Fruit fly (Drosophila melanogaster) whole organism, embryonic: ENCODE measurements around the gene Cisd2.

Source experiments
- Abd-B ChIP-seq: fragments of 200-800 bp; sonication (Bioruptor generic); optimal IDR thresholded peaks from 2 replicates; lab custom pipeline; 2018; ENCODE audit warnings: missing biosample characterization, mild to moderate bottlenecking, missing genetic modification characterization, moderate library complexity
- CG10267 ChIP-seq: fragments of 200-800 bp; sonication (Bioruptor generic); optimal IDR thresholded peaks from 2 replicates; lab custom pipeline; 2018; ENCODE audit warnings: missing biosample characterization, mild to moderate bottlenecking, missing genetic modification characterization, moderate library complexity
- CG10431 ChIP-seq: fragments of 200-800 bp; sonication (Bioruptor generic); optimal IDR thresholded peaks from 3 replicates; lab custom pipeline; 2018; ENCODE audit warnings: missing biosample characterization, mild to moderate bottlenecking, missing genetic modification characterization
- CG10543 ChIP-seq: fragments of 200-800 bp; sonication (Bioruptor generic); optimal IDR thresholded peaks from 3 replicates; lab custom pipeline; 2017; ENCODE audit warnings: missing biosample characterization, mild to moderate bottlenecking, missing genetic modification characterization, moderate library complexity
- CG11093 ChIP-seq: fragments of 200-800 bp; sonication (Bioruptor generic); IDR thresholded peaks from 3 replicates; pipeline ENCODE4 v1.3.6; 2022; ENCODE audit warnings: missing biosample characterization, missing genetic modification characterization
- CG12236 ChIP-seq: fragments of 200-800 bp; sonication (Bioruptor generic); optimal IDR thresholded peaks from 2 replicates; lab custom pipeline; 2016; ENCODE audit warnings: missing biosample characterization, missing genetic modification characterization
- CG13287 ChIP-seq: fragments of 200-800 bp; sonication (Bioruptor generic); IDR thresholded peaks from 2 replicates; pipeline ENCODE4 v1.3.6; 2022; ENCODE audit warnings: missing biosample characterization, missing genetic modification characterization; ENCODE audit not compliant: partially characterized antibody
- CG14667 ChIP-seq: fragments of 200-800 bp; sonication (Bioruptor generic); IDR thresholded peaks from 2 replicates; pipeline ENCODE4 v1.3.6; 2022; ENCODE audit warnings: missing biosample characterization, missing genetic modification characterization
- CG14965 ChIP-seq: fragments of 200-800 bp; sonication (Bioruptor generic); optimal IDR thresholded peaks from 2 replicates; lab custom pipeline; 2016; ENCODE audit warnings: missing biosample characterization, missing genetic modification characterization, borderline replicate concordance
- CG15073 ChIP-seq: fragments of 200-800 bp; sonication (Bioruptor generic); optimal IDR thresholded peaks from 2 replicates; lab custom pipeline; 2016; ENCODE audit warnings: missing biosample characterization, missing genetic modification characterization
- CG15269 ChIP-seq: fragments of 200-800 bp; sonication (Bioruptor generic); optimal IDR thresholded peaks from 2 replicates; lab custom pipeline; 2018; ENCODE audit warnings: missing biosample characterization, mild to moderate bottlenecking, missing genetic modification characterization, moderate library complexity
- CG1529 ChIP-seq: fragments of 200-800 bp; sonication (Bioruptor generic); optimal IDR thresholded peaks from 3 replicates; lab custom pipeline; 2018; ENCODE audit warnings: missing biosample characterization, missing genetic modification characterization
- CG1602 ChIP-seq: fragments of 200-800 bp; sonication (Bioruptor generic); optimal IDR thresholded peaks from 3 replicates; lab custom pipeline; 2016; ENCODE audit warnings: missing biosample characterization, missing genetic modification characterization
- CG18476 ChIP-seq: fragments of 200-800 bp; sonication (Bioruptor generic); optimal IDR thresholded peaks from 2 replicates; lab custom pipeline; 2016; ENCODE audit warnings: missing biosample characterization, mild to moderate bottlenecking, missing genetic modification characterization
- CG18764 ChIP-seq: fragments of 200-800 bp; sonication (Bioruptor generic); optimal IDR thresholded peaks from 3 replicates; lab custom pipeline; 2016; ENCODE audit warnings: missing biosample characterization, missing genetic modification characterization
- CG2875 ChIP-seq: fragments of 200-800 bp; sonication (Bioruptor generic); optimal IDR thresholded peaks from 2 replicates; lab custom pipeline; 2017; ENCODE audit warnings: missing biosample characterization, mild to moderate bottlenecking, missing genetic modification characterization, missing genetic modification reagents
- CG31441 ChIP-seq: fragments of 200-800 bp; sonication (Bioruptor generic); IDR thresholded peaks from 2 replicates; pipeline ENCODE4 v1.3.6; 2022; ENCODE audit warnings: missing biosample characterization, missing genetic modification characterization
- CG34224 ChIP-seq: fragments of 200-800 bp; sonication (Bioruptor generic); IDR thresholded peaks from 3 replicates; pipeline ENCODE4 v1.3.6; 2022; ENCODE audit warnings: missing biosample characterization, missing genetic modification characterization; ENCODE audit not compliant: partially characterized antibody
- CG4360 ChIP-seq: fragments of 200-800 bp; sonication (Bioruptor generic); IDR thresholded peaks from 2 replicates; pipeline ENCODE4 v1.3.6; 2022; ENCODE audit warnings: missing biosample characterization, missing genetic modification characterization
- CG4707 ChIP-seq: fragments of 200-800 bp; sonication (Bioruptor generic); optimal IDR thresholded peaks from 2 replicates; lab custom pipeline; 2018; ENCODE audit warnings: missing biosample characterization, mild to moderate bottlenecking, missing genetic modification characterization, moderate library complexity
- CG6254 ChIP-seq: fragments of 200-800 bp; sonication (Bioruptor generic); optimal IDR thresholded peaks from 3 replicates; lab custom pipeline; 2017; ENCODE audit warnings: mild to moderate bottlenecking, missing biosample characterization, missing genetic modification reagents, missing genetic modification characterization
- CG6272 ChIP-seq: fragments of 200-800 bp; sonication (Bioruptor generic); IDR thresholded peaks from 2 replicates; pipeline ENCODE4 v1.3.6; 2022; ENCODE audit warnings: missing biosample characterization, missing genetic modification characterization
- CG7963 ChIP-seq: fragments of 200-800 bp; sonication (Bioruptor generic); IDR thresholded peaks from 3 replicates; pipeline ENCODE4 v1.3.6; 2022; ENCODE audit warnings: missing biosample characterization, missing genetic modification characterization; ENCODE audit not compliant: partially characterized antibody
- CG8388 ChIP-seq: fragments of 200-800 bp; sonication (Bioruptor generic); optimal IDR thresholded peaks from 2 replicates; lab custom pipeline; 2019; ENCODE audit warnings: missing biosample characterization, mild to moderate bottlenecking, missing genetic modification characterization, moderate library complexity
- D19B ChIP-seq: fragments of 200-800 bp; sonication (Bioruptor generic); optimal IDR thresholded peaks from 2 replicates; lab custom pipeline; 2017; ENCODE audit warnings: missing biosample characterization, mild to moderate bottlenecking, missing genetic modification characterization
- Dfd ChIP-seq, 2 experiments: fragments of >200 bp; optimal IDR thresholded peaks; 2 replicates each; lab custom pipeline; 2017; ENCODE audit warnings: missing biosample characterization in 2 of 2, missing genetic modification characterization in 2 of 2
- Dp ChIP-seq: fragments of 200-800 bp; sonication (Bioruptor generic); optimal IDR thresholded peaks from 2 replicates; lab custom pipeline; 2018; ENCODE audit warnings: missing biosample characterization, mild to moderate bottlenecking, missing genetic modification characterization, moderate library complexity
- Hand ChIP-seq: fragments of 200-800 bp; sonication (Bioruptor generic); optimal IDR thresholded peaks from 2 replicates; lab custom pipeline; 2017; ENCODE audit warnings: mild to moderate bottlenecking, missing biosample characterization, missing genetic modification reagents, missing genetic modification characterization
- HmgD ChIP-seq: fragments of 200-800 bp; sonication (Bioruptor generic); optimal IDR thresholded peaks from 3 replicates; lab custom pipeline; 2016; ENCODE audit warnings: missing biosample characterization, missing genetic modification characterization
- Lpt ChIP-seq: fragments of >200 bp; optimal IDR thresholded peaks from 2 replicates; lab custom pipeline; 2018; ENCODE audit warnings: missing biosample characterization, missing genetic modification characterization
- Oli ChIP-seq: fragments of 200-800 bp; sonication (Bioruptor generic); optimal IDR thresholded peaks from 2 replicates; lab custom pipeline; 2018; ENCODE audit warnings: missing biosample characterization, mild to moderate bottlenecking, missing genetic modification characterization, moderate library complexity
- PHDP ChIP-seq: fragments of 200-800 bp; sonication (Bioruptor generic); optimal IDR thresholded peaks from 3 replicates; lab custom pipeline; 2018; ENCODE audit warnings: missing biosample characterization, mild to moderate bottlenecking, missing genetic modification characterization, moderate library complexity
- Stat92E ChIP-seq, 3 experiments: fragments of >200 bp in 2 of 3; fragments of 200-800 bp in 1 of 3; sonication (Bioruptor generic) in 1 of 3; optimal IDR thresholded peaks; 2 replicates each; lab custom pipeline; 2017 to 2019; ENCODE audit warnings: missing biosample characterization in 3 of 3, missing genetic modification characterization in 3 of 3, mild to moderate bottlenecking in 1 of 3, moderate library complexity in 1 of 3
- cas ChIP-seq: fragments of 200-800 bp; sonication (Bioruptor generic); IDR thresholded peaks from 2 replicates; pipeline ENCODE4 v1.3.6; 2022; ENCODE audit warnings: missing biosample characterization, missing genetic modification characterization
- caup ChIP-seq: fragments of 200-800 bp; sonication (Bioruptor generic); optimal IDR thresholded peaks from 3 replicates; lab custom pipeline; 2017; ENCODE audit warnings: missing biosample characterization, mild to moderate bottlenecking, missing genetic modification characterization, moderate library complexity; ENCODE audit not compliant: severe bottlenecking
- croc ChIP-seq: fragments of 200-800 bp; sonication (Bioruptor generic); conservative IDR thresholded peaks from 3 replicates; pipeline ENCODE4 v1.3.6; 2022; ENCODE audit warnings: missing biosample characterization, missing genetic modification characterization
- dan ChIP-seq: fragments of 200-800 bp; sonication (Bioruptor generic); IDR thresholded peaks from 2 replicates; pipeline ENCODE4 v1.3.6; 2022; ENCODE audit warnings: missing biosample characterization, missing genetic modification characterization
- dmrt99B ChIP-seq: fragments of 200-800 bp; sonication (Bioruptor generic); optimal IDR thresholded peaks from 2 replicates; lab custom pipeline; 2018; ENCODE audit warnings: missing biosample characterization, mild to moderate bottlenecking, missing genetic modification characterization, moderate library complexity
- grn ChIP-seq: fragments of 200-800 bp; sonication (Bioruptor generic); optimal IDR thresholded peaks from 3 replicates; lab custom pipeline; 2017; ENCODE audit warnings: missing biosample characterization, missing genetic modification characterization
- hbn ChIP-seq: fragments of 200-800 bp; sonication (Bioruptor generic); IDR thresholded peaks from 2 replicates; pipeline ENCODE4 v1.3.6; 2022; ENCODE audit warnings: missing biosample characterization, missing genetic modification characterization; ENCODE audit not compliant: partially characterized antibody
- hkb ChIP-seq, 2 experiments: fragments of 200-800 bp in 1 of 2; fragments of >200 bp in 1 of 2; sonication (Bioruptor generic) in 1 of 2; IDR thresholded peaks in 1 of 2; optimal IDR thresholded peaks in 1 of 2; 2 replicates each; pipeline versions ENCODE4 v1.3.6 to Lab custom; 2017 to 2022; ENCODE audit warnings: missing biosample characterization in 1 of 2, missing genetic modification characterization in 1 of 2
- klu ChIP-seq: fragments of 200-800 bp; sonication (Bioruptor generic); IDR thresholded peaks from 2 replicates; pipeline ENCODE4 v1.3.6; 2022; ENCODE audit warnings: missing biosample characterization, missing genetic modification characterization
- lbe ChIP-seq: fragments of 200-800 bp; sonication (Bioruptor generic); optimal IDR thresholded peaks from 2 replicates; lab custom pipeline; 2016; ENCODE audit warnings: missing biosample characterization, mild to moderate bottlenecking, missing genetic modification characterization
- pho ChIP-seq: fragments of 200-800 bp; sonication (Bioruptor generic); optimal IDR thresholded peaks from 2 replicates; lab custom pipeline; 2016; ENCODE audit warnings: missing biosample characterization, missing genetic modification characterization
- phol ChIP-seq: fragments of 200-800 bp; sonication (Bioruptor generic); optimal IDR thresholded peaks from 3 replicates; lab custom pipeline; 2018; ENCODE audit warnings: missing biosample characterization, mild to moderate bottlenecking, missing genetic modification characterization, moderate library complexity
- sima ChIP-seq: fragments of 200-800 bp; sonication (Bioruptor generic); optimal IDR thresholded peaks from 2 replicates; lab custom pipeline; 2016; ENCODE audit warnings: missing biosample characterization, missing genetic modification characterization
- sr ChIP-seq: fragments of 200-800 bp; sonication (Bioruptor generic); IDR thresholded peaks from 3 replicates; pipeline ENCODE4 v1.3.6; 2022; ENCODE audit warnings: missing biosample characterization, missing genetic modification characterization
- tgo ChIP-seq: fragments of 200-800 bp; sonication (Bioruptor generic); IDR thresholded peaks from 3 replicates; pipeline ENCODE4 v1.3.6; 2022; ENCODE audit warnings: missing biosample characterization, missing genetic modification characterization
- unpg ChIP-seq: fragments of 200-800 bp; sonication (Bioruptor generic); optimal IDR thresholded peaks from 3 replicates; lab custom pipeline; 2018; ENCODE audit warnings: missing biosample characterization, mild to moderate bottlenecking, missing genetic modification characterization, moderate library complexity

Gene Cisd2

dm6 chr3R:29219948-29220347 is 3.3 kb downstream of the Cisd2 start, which contains the start of gene eEF1gamma (continued):
- peak; percentile 85 for TF ChIP-seq croc (GFP tag; lab: Robert Waterston, UW)
- peak in 1 of 3 experiments; percentile 71 for TF ChIP-seq Stat92E (GFP tag; optimal IDR thresholded peaks at IDR 0.05; lab: Kevin White, UChicago)
- peak; percentile 91 for TF ChIP-seq CG6272
- TF ChIP-seq CG4360 = peak; percentile 72
- TF ChIP-seq sr = peak; percentile 96
- peak; percentile 93 for TF ChIP-seq tgo (GFP tag; lab: Robert Waterston, UW)
- peak; percentile 89 for TF ChIP-seq dmrt99B (tag; lab: Kevin White, UChicago)
- TF ChIP-seq CG31441 (GFP tag; lab: Robert Waterston, UW) = peak; percentile 95
- no peak for TF ChIP-seq Lpt (GFP tag; lab: Kevin White, UChicago)
- TF ChIP-seq CG8388 (GFP tag; lab: Kevin White, UChicago) = peak; percentile 90
- TF ChIP-seq phol (tag; lab: Kevin White, UChicago) = peak; percentile 97
- peak; percentile 92 for TF ChIP-seq CG13287 (GFP tag; lab: Robert Waterston, UW)
- TF ChIP-seq CG15073 (GFP tag; lab: Kevin White, UChicago) = peak; percentile 15
- TF ChIP-seq Oli = peak; percentile 90
- peak; percentile 89 for TF ChIP-seq CG18476 (GFP tag; lab: Kevin White, UChicago)
- TF ChIP-seq Hand (GFP tag; lab: Kevin White, UChicago) = peak; percentile 88
- TF ChIP-seq CG12236 (GFP tag; lab: Kevin White, UChicago) = peak; percentile 94
- peak; percentile 95 for TF ChIP-seq CG10431 (GFP tag; lab: Kevin White, UChicago)
- peak; percentile 92 for TF ChIP-seq CG6254 (GFP tag; lab: Kevin White, UChicago)
- peak; percentile 79 for TF ChIP-seq CG14965
- TF ChIP-seq hbn (GFP tag; lab: Robert Waterston, UW) = peak; percentile 89
- TF ChIP-seq CG2875 = peak; percentile 95
- TF ChIP-seq CG7963 (GFP tag; lab: Robert Waterston, UW) = peak; percentile 91
- peak; percentile 93 for TF ChIP-seq pho
- peak; percentile 53; the same call in 1 of the 3 replicates for TF ChIP-seq CG11093 (GFP tag; lab: Robert Waterston, UW)
- TF ChIP-seq HmgD (GFP tag; lab: Kevin White, UChicago) = peak; percentile 90
- TF ChIP-seq CG1529 (GFP tag; lab: Kevin White, UChicago) = peak; percentile 93
- TF ChIP-seq CG34224 (GFP tag; lab: Robert Waterston, UW) = peak; percentile 91
- peak; percentile 57 for TF ChIP-seq Abd-B (GFP tag; lab: Kevin White, UChicago)
- peak; percentile 83 for TF ChIP-seq CG14667 (GFP tag; lab: Robert Waterston, UW)
- TF ChIP-seq CG15269 (tag; lab: Kevin White, UChicago) = peak; percentile 92
- peak; percentile 75 for TF ChIP-seq CG1602 (GFP tag; lab: Kevin White, UChicago)
- TF ChIP-seq caup = peak; percentile 99
- peak; percentile 85 for TF ChIP-seq lbe
- peak; percentile 98 for TF ChIP-seq CG10543 (GFP tag; lab: Kevin White, UChicago)
- TF ChIP-seq grn (GFP tag; lab: Kevin White, UChicago) = peak; percentile 85
- TF ChIP-seq D19B = peak; percentile 87
- TF ChIP-seq Dfd (GFP tag; optimal IDR thresholded peaks at IDR 0.05; lab: Kevin White, UChicago) = no peak
- peak; percentile 93 for TF ChIP-seq CG18764 (GFP tag; lab: Kevin White, UChicago)
- no peak for TF ChIP-seq dan (GFP tag; lab: Robert Waterston, UW)
- peak; percentile 74; the same call in 1 of the 2 replicates for TF ChIP-seq klu (GFP tag; lab: Robert Waterston, UW)
- no peak for TF ChIP-seq hkb (optimal IDR thresholded peaks at IDR 0.05; lab: Kevin White, UChicago)
- TF ChIP-seq hkb (GFP tag; IDR thresholded peaks at IDR 0.05; lab: Robert Waterston, UW) = peak; percentile 95
- peak; percentile 94 for TF ChIP-seq CG10267
- TF ChIP-seq PHDP (tag; lab: Kevin White, UChicago) = peak; percentile 95
- TF ChIP-seq unpg = peak; percentile 94
- peak; percentile 93 for TF ChIP-seq CG4707
- TF ChIP-seq cas (GFP tag; lab: Robert Waterston, UW) = peak; percentile 77
- peak; percentile 94 for TF ChIP-seq sima
- TF ChIP-seq Dp (GFP tag; lab: Kevin White, UChicago) = peak; percentile 52
